Worm (Caenorhabditis elegans): ENCODE results near the gene marb-1.

marb-1 gene

DNA sequence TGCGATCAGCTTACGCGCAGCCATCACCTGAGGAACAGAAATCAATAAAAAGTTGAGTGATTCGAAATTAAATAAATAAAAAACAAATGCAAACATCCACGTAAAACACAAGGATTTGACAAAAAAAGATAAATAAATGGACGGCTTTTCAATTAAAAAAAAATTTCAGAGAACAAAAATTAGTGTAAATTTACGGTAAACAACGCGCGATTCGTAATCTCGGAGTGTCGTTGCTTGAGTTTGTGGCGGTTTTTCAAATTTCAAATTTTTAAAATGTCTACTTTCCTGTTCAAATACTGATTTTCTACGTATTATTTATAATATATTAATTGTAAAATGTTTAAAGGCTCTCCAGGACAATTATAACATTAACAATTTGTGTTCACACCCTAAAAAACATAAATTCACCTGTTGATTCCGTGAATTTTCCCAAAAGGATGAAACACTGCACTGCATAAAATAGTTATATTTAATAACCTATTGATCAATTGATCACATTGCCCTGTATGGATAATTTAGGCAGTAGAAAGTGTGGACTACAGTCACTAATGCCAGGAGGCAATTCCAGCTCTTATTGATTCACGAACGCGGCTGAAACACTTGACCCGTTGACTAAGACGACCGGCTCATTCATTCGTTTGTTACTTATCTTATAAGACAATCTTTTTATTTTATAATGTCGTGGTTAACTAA is at the start of gene marb-1, which contains the start of gene F35G2.3 (continued):
- TF ChIP-seq lin-39 (tag; optimal IDR thresholded peaks at IDR 0.05) (peak; percentile 68), nhr-237 (tag; optimal IDR thresholded peaks at IDR 0.05) (no peak), snu-23 (GFP tag; optimal IDR thresholded peaks at IDR 0.05) (peak; percentile 77), vab-15 (tag; optimal IDR thresholded peaks at IDR 0.05) (no peak), ces-1 (GFP tag; optimal IDR thresholded peaks at IDR 0.05) (no peak), efl-3 (GFP tag; optimal IDR thresholded peaks at IDR 0.05) (no peak), grh-1 (GFP tag; IDR thresholded peaks at IDR 0.05) (no peak), lin-35 (GFP tag; optimal IDR thresholded peaks at IDR 0.05) (peak; percentile 93 to 94), xbp-1 (tag; optimal IDR thresholded peaks at IDR 0.05) (peak; percentile 68), lsy-2 (tag; optimal IDR thresholded peaks at IDR 0.05) (peak; percentile 83 to 84), hlh-4 (tag; optimal IDR thresholded peaks at IDR 0.05) (no peak), nhr-12 (tag; optimal IDR thresholded peaks at IDR 0.05) (no peak), lin-13 (GFP tag; optimal IDR thresholded peaks at IDR 0.05) (peak; percentile 24), ztf-4 (tag; optimal IDR thresholded peaks at IDR 0.05) (no peak), ceh-63 (GFP tag; optimal IDR thresholded peaks at IDR 0.05) (no peak), fkh-4 (tag; optimal IDR thresholded peaks at IDR 0.05; ENCODE audit: borderline replicate concordance) (no peak), lin-15B (tag; optimal IDR thresholded peaks at IDR 0.05) (peak; percentile 69), jun-1 (tag; optimal IDR thresholded peaks at IDR 0.05) (peak; percentile 16), F16B12.6 (tag; optimal IDR thresholded peaks at IDR 0.05) (peak; percentile 14), elt-2 (tag; optimal IDR thresholded peaks at IDR 0.05) (no peak), zag-1 (tag; optimal IDR thresholded peaks at IDR 0.05) (no peak), dpl-1 (GFP tag; optimal IDR thresholded peaks at IDR 0.05) (peak; percentile 89 to 93 (median 92)), aly-2 (tag; optimal IDR thresholded peaks at IDR 0.05) (peak; percentile 61), irx-1 (tag; optimal IDR thresholded peaks at IDR 0.05) (peak; percentile 55), mab-9 (GFP tag; IDR thresholded peaks at IDR 0.05) (no peak), alr-1 (tag; optimal IDR thresholded peaks at IDR 0.05; ENCODE audit: borderline replicate concordance) (no peak), ceh-82 (tag; optimal IDR thresholded peaks at IDR 0.05) (peak; percentile 18 to 43 (median 21)), zip-4 (GFP tag; optimal IDR thresholded peaks at IDR 0.05) (no peak), rnt-1 (tag; optimal IDR thresholded peaks at IDR 0.05) (peak; percentile 62), ceh-8 (GFP tag; optimal IDR thresholded peaks at IDR 0.05) (no peak), dsc-1 (tag; optimal IDR thresholded peaks at IDR 0.05) (peak; percentile 63), nhr-11 (tag; optimal IDR thresholded peaks at IDR 0.05) (peak; percentile 3)

DNA sequence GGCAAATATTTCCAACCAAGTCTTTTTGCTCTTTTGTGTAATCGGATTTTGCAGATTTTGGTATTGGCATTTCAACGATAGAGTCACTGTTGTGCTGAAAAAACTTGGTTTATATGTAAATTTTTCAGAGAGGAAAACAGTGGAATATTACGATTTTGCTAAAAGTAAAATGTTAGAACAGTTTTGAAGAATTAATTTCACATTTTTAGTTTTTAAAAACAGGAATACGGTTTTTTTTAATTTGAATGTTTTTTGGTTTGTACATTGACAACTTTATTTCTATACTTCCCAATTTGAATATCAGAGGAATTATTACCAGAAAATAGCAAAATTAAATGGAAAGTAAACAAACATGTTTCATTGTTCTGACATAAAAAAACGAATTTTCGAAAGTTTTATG is 43.8 kb upstream of the marb-1 start, which contains the start of gene dnj-26:
TSS of gene dnj-26 (minus strand) at position 101 of the 400 bp plus-strand sequence.
- TF ChIP-seq ceh-82 (tag; optimal IDR thresholded peaks at IDR 0.05) (no peak), sptf-1 (tag; optimal IDR thresholded peaks at IDR 0.05) (no peak), ets-5 (GFP tag; IDR thresholded peaks at IDR 0.05) (no peak), swsn-7 (tag; optimal IDR thresholded peaks at IDR 0.05) (no peak), dpl-1 (GFP tag; optimal IDR thresholded peaks at IDR 0.05) (no peak), elt-3 (tag; optimal IDR thresholded peaks at IDR 0.05) (no peak), lin-14 (GFP tag; optimal IDR thresholded peaks at IDR 0.05) (no peak), unc-98 (GFP tag; IDR thresholded peaks at IDR 0.05) (no peak), efl-1 (optimal IDR thresholded peaks at IDR 0.05) (no peak), efl-1 (GFP tag; optimal IDR thresholded peaks at IDR 0.05 in 1 of 2) (peak in 1 of 2 experiments; percentile 59)

DNA sequence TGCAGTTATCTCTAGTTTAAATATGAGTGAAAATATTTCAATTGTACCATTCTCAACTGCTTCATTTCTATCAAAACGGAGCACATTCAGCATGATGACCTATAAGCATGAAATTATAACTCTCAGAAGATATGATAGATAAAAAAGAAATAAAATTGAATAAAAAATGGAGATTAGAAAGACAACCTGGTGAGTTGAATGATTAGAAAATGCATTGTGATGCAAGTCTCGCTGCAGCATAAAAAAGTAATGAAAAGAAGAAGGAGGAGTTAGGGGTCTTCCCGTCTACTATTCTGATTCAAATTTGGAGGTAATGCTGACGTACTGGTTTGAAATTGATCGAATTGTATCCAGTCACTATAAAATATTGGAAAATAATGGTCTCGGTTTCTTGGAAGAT is 35.9 kb upstream of the marb-1 start, which contains the start of gene sre-15:
TSS of gene sre-15 (minus strand) at position 101 of the 400 bp plus-strand sequence.
- TF ChIP-seq sox-4 (tag; optimal IDR thresholded peaks at IDR 0.05): no peak
- no peak for TF ChIP-seq efl-1 (optimal IDR thresholded peaks at IDR 0.05)
- TF ChIP-seq efl-1 (GFP tag; optimal IDR thresholded peaks at IDR 0.05 in 1 of 2): peak in 1 of 2 experiments; percentile 58
- peak; percentile 6 for TF ChIP-seq dsc-1 (tag; optimal IDR thresholded peaks at IDR 0.05)

Data from whole organism, L1 larva.